Worm (Caenorhabditis elegans): ENCODE data around the gene Y43F8B.28.

ce11 chrV:19484507-19484906 lies 612 bp upstream of the Y43F8B.28 start, which contains the start of gene Y43F8B.17:
- no peak for TF ChIP-seq ztf-4 (tag; optimal IDR thresholded peaks at IDR 0.05)
- no peak for TF ChIP-seq lsy-2 (tag; optimal IDR thresholded peaks at IDR 0.05)
